Fruit fly (Drosophila melanogaster) whole organism, wandering third instar larva: Measurements from ENCODE around the gene CG43153.
A peak's percentile ranks its signal among the peaks of the same experiment; 100 is the strongest.

Source experiments
- foxo ChIP-seq, 2 experiments: fragments of 200-800 bp; sonication (Bioruptor generic); optimal IDR thresholded peaks; 2 replicates in 1 of 2; 3 replicates in 1 of 2; lab custom pipeline; 2016 to 2017; ENCODE audit warnings: missing biosample characterization in 2 of 2, missing genetic modification characterization in 2 of 2
- usp ChIP-seq: fragments of >200 bp; optimal IDR thresholded peaks from 2 replicates; lab custom pipeline; 2017; ENCODE audit warnings: missing biosample characterization, missing genetic modification characterization
- woc ChIP-seq: sonication (Bioruptor generic); optimal IDR thresholded peaks from 2 replicates; lab custom pipeline; 2016; ENCODE audit warnings: missing biosample characterization, mild to moderate bottlenecking, missing genetic modification characterization

DNA sequence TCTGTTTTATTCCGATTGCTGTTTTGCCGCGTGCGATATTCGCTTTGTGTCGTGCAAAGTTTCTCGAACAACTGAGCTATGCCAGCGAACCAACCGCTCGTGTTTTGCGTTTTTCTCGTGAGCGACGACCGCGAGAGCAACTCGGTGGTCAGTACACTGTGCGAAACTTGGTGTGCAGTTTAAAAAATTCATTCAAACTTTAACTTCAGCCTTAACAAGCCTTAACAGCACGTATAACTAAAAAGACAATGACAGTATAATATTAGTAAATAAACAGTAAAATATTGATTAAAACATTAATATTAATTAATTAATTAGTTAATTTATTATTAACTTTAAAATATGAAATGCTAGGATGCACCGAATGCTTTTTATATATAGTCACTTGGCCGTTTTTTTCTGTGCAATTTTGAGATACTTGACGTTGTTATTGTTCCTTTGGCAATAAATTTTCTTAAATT, 5.6 kb upstream of the CG43153 start, which contains the start of gene CG31705:
- TF ChIP-seq woc, result no peak
- TF ChIP-seq usp (GFP tag; lab: Kevin White, UChicago), result no peak
- TF ChIP-seq foxo (GFP tag; optimal IDR thresholded peaks at IDR 0.05; lab: Kevin White, UChicago), result peak in 1 of 2 experiments; percentile 52
